Worm (Caenorhabditis elegans): ENCODE measurements around the gene srg-34.

ce11 chrV:18569445-18569844, 4.8 kb upstream of the srg-34 start:
- TF ChIP-seq ama-1 (optimal IDR thresholded peaks at IDR 0.05): no peak
- no peak for TF ChIP-seq tra-4 (tag; optimal IDR thresholded peaks at IDR 0.05)
- no peak for TF ChIP-seq pes-1 (GFP tag; IDR thresholded peaks at IDR 0.05)
- TF ChIP-seq hmbx-1 (tag; optimal IDR thresholded peaks at IDR 0.05): no peak
- no peak for TF ChIP-seq ceh-13 (GFP tag; optimal IDR thresholded peaks at IDR 0.05)

Data from whole organism, early embryonic.